Fruit fly (Drosophila melanogaster): ENCODE data around the gene yellow-k.

The yellow-k gene

DNA sequence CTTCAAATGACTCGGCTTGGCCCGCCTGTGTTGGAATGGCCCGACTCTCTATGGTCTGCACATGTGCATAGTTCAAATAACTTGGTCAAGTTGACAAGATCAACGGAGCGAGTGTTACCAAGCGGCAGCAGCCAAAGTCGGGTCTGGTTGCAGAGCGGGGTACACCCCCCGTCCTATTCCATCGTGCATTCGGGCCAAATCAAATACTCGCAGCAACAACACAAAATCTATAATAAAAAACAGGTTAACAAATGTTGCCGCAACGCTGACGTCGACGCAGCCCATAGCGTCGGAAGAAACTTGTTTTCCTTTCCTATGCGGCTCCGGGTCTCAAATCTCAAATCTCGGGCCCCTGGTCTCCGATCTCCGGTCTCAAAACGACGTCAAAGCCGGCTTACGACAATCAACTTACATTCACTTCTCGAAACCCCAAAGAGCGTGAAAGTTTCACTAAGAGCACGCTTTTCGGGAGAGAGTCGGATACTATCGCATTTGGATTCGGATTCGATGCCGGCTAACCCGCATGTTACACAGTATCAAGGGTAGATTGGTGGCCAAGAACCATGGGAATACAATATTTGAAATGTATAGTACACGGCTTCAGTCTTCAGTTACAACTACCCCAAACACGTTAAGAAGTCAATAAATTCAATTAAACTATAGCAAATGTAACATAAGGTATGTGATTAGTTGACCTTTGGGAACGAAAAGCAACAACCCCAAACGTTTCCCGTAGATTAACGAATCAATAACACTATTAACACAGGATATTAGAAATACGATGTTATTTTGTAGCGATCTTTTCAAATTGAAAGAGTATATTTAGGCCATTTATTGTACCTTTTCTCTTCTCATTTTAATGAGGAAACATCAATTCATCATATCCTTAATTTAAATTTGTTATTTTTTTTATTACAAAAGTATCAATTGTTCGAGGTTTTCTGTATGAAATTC, 14.1 kb downstream of the yellow-k start (continued):
- no peak for TF ChIP-seq CG33213 (GFP tag; optimal IDR thresholded peaks at IDR 0.05)
- peak; percentile 13 for TF ChIP-seq HLHmδ (GFP tag; optimal IDR thresholded peaks at IDR 0.05)
- TF ChIP-seq h (optimal IDR thresholded peaks at IDR 0.05): no peak
- peak; percentile 49 for TF ChIP-seq jumu (GFP tag; optimal IDR thresholded peaks at IDR 0.05)
- no peak for TF ChIP-seq dati (GFP tag; IDR thresholded peaks at IDR 0.05)
- peak; percentile 76 for TF ChIP-seq CG10209 (GFP tag; optimal IDR thresholded peaks at IDR 0.05)
- peak; percentile 76 for TF ChIP-seq CG2120 (GFP tag; optimal IDR thresholded peaks at IDR 0.05)
- no peak for TF ChIP-seq ase (GFP tag; IDR thresholded peaks at IDR 0.05)
- TF ChIP-seq HLH4C (GFP tag; IDR thresholded peaks at IDR 0.05; ENCODE audit: partially characterized antibody): no peak
- peak; percentile 28 for TF ChIP-seq abd-A (tag; optimal IDR thresholded peaks at IDR 0.05)
- peak; percentile 39 for TF ChIP-seq CG10147 (GFP tag; optimal IDR thresholded peaks at IDR 0.05)
- TF ChIP-seq NC2α (GFP tag; optimal IDR thresholded peaks at IDR 0.05): no peak
- peak; percentile 52 for TF ChIP-seq CG9609 (GFP tag; optimal IDR thresholded peaks at IDR 0.05)
- peak; percentile 57 for TF ChIP-seq CG9817 (tag; optimal IDR thresholded peaks at IDR 0.05)
- TF ChIP-seq org-1 (GFP tag; optimal IDR thresholded peaks at IDR 0.05): peak; percentile 65
- TF ChIP-seq Vsx1 (GFP tag; optimal IDR thresholded peaks at IDR 0.05): peak; percentile 48
- peak; percentile 15 for TF ChIP-seq CG10654 (GFP tag; optimal IDR thresholded peaks at IDR 0.05)
- TF ChIP-seq C15 (GFP tag; IDR thresholded peaks at IDR 0.05): no peak
- no peak for TF ChIP-seq vnd (GFP tag; IDR thresholded peaks at IDR 0.05; ENCODE audit: partially characterized antibody)
- TF ChIP-seq eve (GFP tag; optimal IDR thresholded peaks at IDR 0.05): peak in 1 of 2 experiments; percentile 92
- TF ChIP-seq CG14710 (tag; optimal IDR thresholded peaks at IDR 0.05): peak; percentile 65
- no peak for TF ChIP-seq CG1024 (GFP tag; IDR thresholded peaks at IDR 0.05)
- no peak for TF ChIP-seq TFAM (GFP tag; optimal IDR thresholded peaks at IDR 0.05)
- peak; percentile 73 for TF ChIP-seq grau (tag; optimal IDR thresholded peaks at IDR 0.05)
- TF ChIP-seq GATAe (GFP tag; conservative IDR thresholded peaks at IDR 0.05): no peak
- peak; percentile 43 for TF ChIP-seq cwo (GFP tag; optimal IDR thresholded peaks at IDR 0.05)
- TF ChIP-seq B-H2 (GFP tag; optimal IDR thresholded peaks at IDR 0.05): no peak
- TF ChIP-seq tna (GFP tag; IDR thresholded peaks at IDR 0.05; ENCODE audit: partially characterized antibody): no peak
- peak; percentile 83 for TF ChIP-seq gem (tag; optimal IDR thresholded peaks at IDR 0.05)
- TF ChIP-seq CG10462 (GFP tag; optimal IDR thresholded peaks at IDR 0.05): peak; percentile 49
- no peak for TF ChIP-seq Opbp (GFP tag; IDR thresholded peaks at IDR 0.05; ENCODE audit: partially characterized antibody)
- TF ChIP-seq CG13287 (GFP tag; IDR thresholded peaks at IDR 0.05; ENCODE audit: partially characterized antibody): no peak
- no peak for TF ChIP-seq CG17612 (GFP tag; IDR thresholded peaks at IDR 0.05)
- TF ChIP-seq kni (GFP tag; optimal IDR thresholded peaks at IDR 0.05): peak; percentile 99
- TF ChIP-seq pan (optimal IDR thresholded peaks at IDR 0.05): peak in 1 of 2 experiments; percentile 82
- TF ChIP-seq pan (GFP tag; optimal IDR thresholded peaks at IDR 0.05 in 1 of 2, IDR thresholded peaks at IDR 0.05 in 1 of 2): peak; percentile 21 to 71
- TF ChIP-seq sc (optimal IDR thresholded peaks at IDR 0.05): no peak
- TF ChIP-seq sc (GFP tag; optimal IDR thresholded peaks at IDR 0.05): peak; percentile 39
- no peak for TF ChIP-seq CG15073 (GFP tag; optimal IDR thresholded peaks at IDR 0.05)
- peak; percentile 67 for TF ChIP-seq CG34422 (GFP tag; IDR thresholded peaks at IDR 0.05)
- peak; percentile 38 for TF ChIP-seq CG3407 (GFP tag; optimal IDR thresholded peaks at IDR 0.05)
- peak; percentile 15; the same call in 1 of the 2 replicates for TF ChIP-seq Atf6 (GFP tag; IDR thresholded peaks at IDR 0.05)
- peak; percentile 21 for TF ChIP-seq Myb (GFP tag; optimal IDR thresholded peaks at IDR 0.05)
- peak; percentile 44 for TF ChIP-seq caup (GFP tag; optimal IDR thresholded peaks at IDR 0.05; ENCODE audit: severe bottlenecking)
- peak; percentile 48; the same call in 1 of the 2 replicates for TF ChIP-seq aop (GFP tag; IDR thresholded peaks at IDR 0.05)
- TF ChIP-seq CG14860 (GFP tag; IDR thresholded peaks at IDR 0.05; ENCODE audit: partially characterized antibody): no peak
- peak; percentile 43 for TF ChIP-seq NfI (GFP tag; optimal IDR thresholded peaks at IDR 0.05)
- peak; percentile 1 for TF ChIP-seq Bdp1 (GFP tag; optimal IDR thresholded peaks at IDR 0.05)

Data from whole organism, embryonic.